Worm (Caenorhabditis elegans): ENCODE data around the gene K07H8.11.

K07H8.11 gene

ce11 chrIV:8229523-8229922 lies 45.6 kb downstream of the K07H8.11 start (continued):
- TF ChIP-seq xnd-1 (tag; optimal IDR thresholded peaks at IDR 0.05) (no peak), pha-4 (tag; optimal IDR thresholded peaks at IDR 0.05) (no peak), akir-1 (GFP tag; optimal IDR thresholded peaks at IDR 0.05) (no peak), madf-6 (GFP tag; IDR thresholded peaks at IDR 0.05) (no peak), lin-26 (GFP tag; IDR thresholded peaks at IDR 0.05) (no peak), ceh-40 (GFP tag; IDR thresholded peaks at IDR 0.05) (no peak), F23B12.7 (tag; optimal IDR thresholded peaks at IDR 0.05; ENCODE audit: insufficient read depth) (no peak), egrh-3 (GFP tag; IDR thresholded peaks at IDR 0.05) (no peak), F57C9.4 (tag; optimal IDR thresholded peaks at IDR 0.05) (no peak), zfh-2 (GFP tag; conservative IDR thresholded peaks at IDR 0.05) (peak; percentile 82), sdz-38 (tag; optimal IDR thresholded peaks at IDR 0.05) (no peak), snpc-4 (GFP tag; optimal IDR thresholded peaks at IDR 0.05) (no peak), snpc-4 (tag; optimal IDR thresholded peaks at IDR 0.05) (peak in 2 of 4 experiments; percentile 53), tbx-9 (tag; optimal IDR thresholded peaks at IDR 0.05; ENCODE audit: borderline replicate concordance) (no peak), lag-1 (GFP tag; IDR thresholded peaks at IDR 0.05) (no peak), nhr-80 (tag; optimal IDR thresholded peaks at IDR 0.05) (peak; percentile 96), snpc-3.4 (tag; optimal IDR thresholded peaks at IDR 0.05) (no peak), hmg-20 (GFP tag; IDR thresholded peaks at IDR 0.05) (no peak), egl-18 (GFP tag; IDR thresholded peaks at IDR 0.05) (no peak), ceh-79 (tag; optimal IDR thresholded peaks at IDR 0.05) (no peak), ceh-100 (GFP tag; IDR thresholded peaks at IDR 0.05) (no peak), tlf-1 (GFP tag; optimal IDR thresholded peaks at IDR 0.05) (peak; percentile 3), attf-5 (GFP tag; optimal IDR thresholded peaks at IDR 0.05) (peak; percentile 45), repo-1 (tag; optimal IDR thresholded peaks at IDR 0.05) (peak; percentile 33), let-526 (GFP tag; IDR thresholded peaks at IDR 0.05) (no peak), ztf-6 (GFP tag; IDR thresholded peaks at IDR 0.05) (no peak), ets-4 (GFP tag; optimal IDR thresholded peaks at IDR 0.05) (peak; percentile 50), aptf-2 (GFP tag; conservative IDR thresholded peaks at IDR 0.05) (no peak), F22D6.2 (tag; optimal IDR thresholded peaks at IDR 0.05) (no peak), aptf-3 (GFP tag; IDR thresholded peaks at IDR 0.05) (no peak), mes-4 (tag; optimal IDR thresholded peaks at IDR 0.05) (no peak), ztf-28 (GFP tag; IDR thresholded peaks at IDR 0.05) (no peak), lir-1 (GFP tag; conservative IDR thresholded peaks at IDR 0.05) (no peak), him-1 (tag; optimal IDR thresholded peaks at IDR 0.05) (no peak), die-1 (tag; optimal IDR thresholded peaks at IDR 0.05) (no peak), nfyb-1 (GFP tag; IDR thresholded peaks at IDR 0.05) (peak; percentile 59; the same call in 1 of the 2 replicates), nhr-179 (tag; optimal IDR thresholded peaks at IDR 0.05) (no peak), Y56A3A.18 (GFP tag; IDR thresholded peaks at IDR 0.05) (no peak), hsf-1 (GFP tag; IDR thresholded peaks at IDR 0.05) (no peak), ceh-91 (GFP tag; IDR thresholded peaks at IDR 0.05) (no peak), snpc-1.3 (tag; optimal IDR thresholded peaks at IDR 0.05; ENCODE audit: insufficient read depth) (no peak), sea-2 (GFP tag; IDR thresholded peaks at IDR 0.05) (no peak), ztf-3 (GFP tag; optimal IDR thresholded peaks at IDR 0.05) (no peak), B0019.2 (GFP tag; conservative IDR thresholded peaks at IDR 0.05) (no peak), bed-1 (GFP tag; IDR thresholded peaks at IDR 0.05) (no peak), hrde-1 (tag; optimal IDR thresholded peaks at IDR 0.05; ENCODE audit: borderline replicate concordance) (no peak), K11D2.4 (GFP tag; IDR thresholded peaks at IDR 0.05) (no peak), T07F8.4 (tag; optimal IDR thresholded peaks at IDR 0.05) (no peak), sptf-2 (GFP tag; optimal IDR thresholded peaks at IDR 0.05) (no peak), madf-3 (GFP tag; IDR thresholded peaks at IDR 0.05) (no peak)

Measured in whole organism, young adult.